Worm (Caenorhabditis elegans): ENCODE measurements around the gene maoc-1.
A peak's percentile ranks its signal among the peaks of the same experiment; 100 is the strongest.

Gene maoc-1

DNA sequence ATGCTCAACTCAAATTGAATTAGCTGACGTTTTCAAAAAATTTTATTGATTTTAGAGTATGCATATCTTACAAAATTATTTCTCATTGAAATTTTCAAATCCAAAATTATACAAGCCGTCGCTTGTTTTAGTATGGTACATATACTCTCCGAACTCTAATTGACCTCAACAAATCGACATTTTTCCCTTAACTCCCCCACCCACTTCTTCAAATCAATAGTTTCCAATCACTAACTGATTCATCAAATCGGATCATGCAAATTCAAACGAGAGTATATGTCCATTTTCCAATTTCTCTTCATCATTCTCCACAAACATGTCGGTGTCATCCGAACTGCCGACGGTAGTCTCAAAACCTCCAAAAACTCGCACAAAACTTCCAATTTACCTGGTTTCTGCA, 7.0 kb upstream of the maoc-1 start, which contains the start of gene E04F6.4:
TSS of gene E04F6.4 (plus strand) at position 301 of the 400 bp plus-strand sequence.
- TF ChIP-seq cnd-1 (tag; optimal IDR thresholded peaks at IDR 0.05) (no peak), ham-2 (GFP tag; optimal IDR thresholded peaks at IDR 0.05) (no peak), hlh-1 (tag; optimal IDR thresholded peaks at IDR 0.05) (no peak), drap-1 (GFP tag; optimal IDR thresholded peaks at IDR 0.05) (no peak), nhr-28 (tag; optimal IDR thresholded peaks at IDR 0.05) (no peak), mls-2 (tag; optimal IDR thresholded peaks at IDR 0.05) (no peak), snpc-4 (tag; optimal IDR thresholded peaks at IDR 0.05) (no peak), nhr-237 (tag; optimal IDR thresholded peaks at IDR 0.05) (no peak), blmp-1 (tag; optimal IDR thresholded peaks at IDR 0.05) (no peak), tbx-8 (GFP tag; optimal IDR thresholded peaks at IDR 0.05) (no peak), lin-32 (GFP tag; optimal IDR thresholded peaks at IDR 0.05) (no peak), mep-1 (tag; optimal IDR thresholded peaks at IDR 0.05) (no peak), nhr-12 (tag; optimal IDR thresholded peaks at IDR 0.05) (no peak), mab-5 (tag; optimal IDR thresholded peaks at IDR 0.05) (no peak), flh-1 (GFP tag; optimal IDR thresholded peaks at IDR 0.05) (no peak), unc-39 (tag; optimal IDR thresholded peaks at IDR 0.05) (no peak), pha-4 (tag; optimal IDR thresholded peaks at IDR 0.05) (no peak)

DNA sequence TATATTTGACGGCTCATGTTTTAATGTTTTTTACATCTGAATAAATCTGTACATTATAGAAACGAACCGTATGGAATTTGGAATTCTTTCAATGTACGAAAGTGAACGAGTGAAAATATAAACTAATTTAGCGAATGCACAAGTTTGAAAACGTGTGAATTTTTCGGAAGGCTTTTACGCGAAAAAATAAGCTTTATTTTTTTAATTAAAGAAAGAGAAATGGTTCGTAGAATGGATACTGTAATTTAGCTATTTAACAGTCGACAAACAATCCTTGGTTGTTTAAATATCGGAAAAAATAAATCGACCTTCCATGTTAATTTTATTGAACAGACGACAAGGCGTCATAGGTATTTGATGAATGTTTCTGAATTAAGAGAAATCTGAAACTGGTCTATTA, 535 bp upstream of the maoc-1 start, which contains the start of gene acdh-12:
TSS of gene acdh-12 (minus strand) at position 101 of the 400 bp plus-strand sequence.
- TF ChIP-seq elt-1 (tag; optimal IDR thresholded peaks at IDR 0.05; ENCODE audit: borderline replicate concordance, insufficient read depth) (no peak), mep-1 (tag; optimal IDR thresholded peaks at IDR 0.05) (no peak), snpc-4 (tag; optimal IDR thresholded peaks at IDR 0.05) (no peak), flh-1 (GFP tag; optimal IDR thresholded peaks at IDR 0.05) (no peak), elt-3 (tag; optimal IDR thresholded peaks at IDR 0.05) (no peak), sem-2 (GFP tag; optimal IDR thresholded peaks at IDR 0.05) (no peak), unc-39 (tag; optimal IDR thresholded peaks at IDR 0.05) (no peak), ceh-39 (tag; optimal IDR thresholded peaks at IDR 0.05) (no peak), ham-2 (GFP tag; optimal IDR thresholded peaks at IDR 0.05) (no peak), unc-120 (tag; optimal IDR thresholded peaks at IDR 0.05; ENCODE audit: poor library complexity, severe bottlenecking) (no peak), tbx-8 (GFP tag; optimal IDR thresholded peaks at IDR 0.05) (no peak), sptf-1 (tag; optimal IDR thresholded peaks at IDR 0.05) (no peak), ztf-11 (tag; optimal IDR thresholded peaks at IDR 0.05) (no peak), nhr-76 (tag; optimal IDR thresholded peaks at IDR 0.05) (no peak), unc-62 (GFP tag; optimal IDR thresholded peaks at IDR 0.05) (no peak), nhr-2 (tag; optimal IDR thresholded peaks at IDR 0.05) (no peak)

DNA sequence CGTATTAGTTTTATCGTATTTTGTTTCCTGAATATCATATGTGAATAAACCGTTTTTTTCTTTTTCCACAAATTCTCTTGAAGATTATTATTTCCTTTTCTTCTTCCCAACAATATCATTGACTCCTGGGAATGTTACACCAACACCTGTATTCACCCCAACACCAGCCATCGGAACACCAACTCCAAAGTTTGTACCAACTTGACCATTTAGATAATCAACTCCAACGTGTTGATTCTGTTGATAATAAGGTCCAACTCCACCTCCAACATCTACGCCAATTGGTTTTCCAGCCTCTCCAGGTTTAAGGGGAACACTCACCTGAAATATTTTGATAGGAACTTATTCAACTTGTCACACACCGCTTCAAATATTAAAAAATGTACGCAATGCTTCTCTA, 1.4 kb downstream of the maoc-1 start:
- TF ChIP-seq elt-3 (tag; optimal IDR thresholded peaks at IDR 0.05) = no peak
- TF ChIP-seq nhr-2 (tag; optimal IDR thresholded peaks at IDR 0.05) = no peak
- TF ChIP-seq cnd-1 (tag; optimal IDR thresholded peaks at IDR 0.05) = no peak
- TF ChIP-seq nhr-28 (tag; optimal IDR thresholded peaks at IDR 0.05) = no peak
- TF ChIP-seq sptf-1 (tag; optimal IDR thresholded peaks at IDR 0.05) = no peak
- no peak for TF ChIP-seq unc-62 (GFP tag; optimal IDR thresholded peaks at IDR 0.05)
- no peak for TF ChIP-seq ceh-83 (GFP tag; optimal IDR thresholded peaks at IDR 0.05)

DNA sequence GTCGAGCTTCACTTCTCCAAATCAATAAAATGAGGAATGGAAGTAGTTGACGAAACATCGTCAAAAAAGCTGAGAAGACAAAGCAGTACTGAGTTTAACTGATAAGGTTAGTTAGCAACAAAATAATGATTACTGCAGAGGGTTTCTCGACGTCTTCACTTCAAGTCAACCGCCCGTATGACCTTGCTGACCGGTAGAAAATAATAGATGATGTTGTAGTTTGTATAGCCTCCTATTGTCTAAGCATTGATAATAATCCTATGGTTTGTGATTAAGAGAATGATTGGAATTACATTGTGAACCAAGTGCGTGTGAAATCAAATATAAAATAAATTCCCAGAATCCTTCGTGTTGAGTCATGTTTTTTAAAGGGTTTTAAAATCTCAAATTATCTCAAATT, 3.2 kb downstream of the maoc-1 start, which contains the start of gene E04F6.6:
TSS of gene E04F6.6 (minus strand) at position 258 of the 400 bp plus-strand sequence.
- TF ChIP-seq M03D4.4 (tag; optimal IDR thresholded peaks at IDR 0.05) (no peak), flh-1 (GFP tag; optimal IDR thresholded peaks at IDR 0.05) (no peak)

DNA sequence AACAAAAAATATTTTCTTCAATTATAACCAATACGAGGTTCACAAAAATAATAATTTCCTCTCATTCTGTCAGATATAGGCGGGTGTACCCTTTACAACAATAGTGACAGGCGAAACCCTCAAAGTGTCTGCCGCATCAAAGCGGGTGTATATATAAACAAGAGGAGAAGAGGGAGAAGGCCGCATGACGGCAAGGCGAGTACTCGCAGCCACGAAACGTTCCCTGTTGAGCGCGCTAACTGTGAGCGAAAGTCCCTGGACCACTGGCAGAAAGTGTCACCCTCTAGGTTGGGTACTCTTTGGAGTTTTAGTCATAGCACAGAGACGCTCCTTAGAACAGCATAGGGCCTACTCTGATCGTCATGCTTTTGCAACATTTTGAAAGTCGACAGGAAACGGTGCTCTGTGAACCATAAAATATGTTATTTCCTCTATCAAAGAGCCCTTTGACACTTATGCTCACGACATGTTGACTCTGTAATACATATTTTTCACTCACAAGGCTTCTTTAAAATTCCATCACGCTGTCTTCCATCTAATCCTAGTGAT, 4.0 kb downstream of the maoc-1 start, which contains the start of gene pcrg-1:
TSS of gene pcrg-1 (plus strand) at position 499 of the 549 bp plus-strand sequence.
- TF ChIP-seq lsy-2 (tag; optimal IDR thresholded peaks at IDR 0.05) (peak; percentile 27), lin-13 (tag; optimal IDR thresholded peaks at IDR 0.05) (peak; percentile 77), tbx-8 (GFP tag; optimal IDR thresholded peaks at IDR 0.05) (peak; percentile 91), flh-1 (GFP tag; optimal IDR thresholded peaks at IDR 0.05) (peak; percentile 82), nhr-12 (tag; optimal IDR thresholded peaks at IDR 0.05) (no peak), nhr-76 (tag; optimal IDR thresholded peaks at IDR 0.05) (no peak), unc-120 (tag; optimal IDR thresholded peaks at IDR 0.05; ENCODE audit: poor library complexity, severe bottlenecking) (peak; percentile 79), mls-2 (tag; optimal IDR thresholded peaks at IDR 0.05) (peak; percentile 97), ztf-11 (tag; optimal IDR thresholded peaks at IDR 0.05) (no peak), snpc-4 (tag; optimal IDR thresholded peaks at IDR 0.05) (no peak), nhr-28 (tag; optimal IDR thresholded peaks at IDR 0.05) (no peak), ceh-39 (tag; optimal IDR thresholded peaks at IDR 0.05) (no peak), mab-5 (tag; optimal IDR thresholded peaks at IDR 0.05) (no peak), cnd-1 (tag; optimal IDR thresholded peaks at IDR 0.05) (peak; percentile 95), sem-2 (GFP tag; optimal IDR thresholded peaks at IDR 0.05) (peak; percentile 84), M03D4.4 (tag; optimal IDR thresholded peaks at IDR 0.05) (peak; percentile 92), unc-62 (GFP tag; optimal IDR thresholded peaks at IDR 0.05) (peak; percentile 21), nhr-237 (tag; optimal IDR thresholded peaks at IDR 0.05) (no peak), pha-4 (tag; optimal IDR thresholded peaks at IDR 0.05) (peak; percentile 59), elt-3 (tag; optimal IDR thresholded peaks at IDR 0.05) (peak; percentile 59), ces-1 (GFP tag; optimal IDR thresholded peaks at IDR 0.05) (no peak), mep-1 (tag; optimal IDR thresholded peaks at IDR 0.05) (peak; percentile 73), ham-2 (GFP tag; optimal IDR thresholded peaks at IDR 0.05) (peak; percentile 93), unc-39 (tag; optimal IDR thresholded peaks at IDR 0.05) (peak; percentile 25), blmp-1 (tag; optimal IDR thresholded peaks at IDR 0.05) (no peak), sptf-1 (tag; optimal IDR thresholded peaks at IDR 0.05) (peak; percentile 96), elt-1 (tag; optimal IDR thresholded peaks at IDR 0.05; ENCODE audit: borderline replicate concordance, insufficient read depth) (peak; percentile 1), nhr-2 (tag; optimal IDR thresholded peaks at IDR 0.05) (no peak), lin-32 (GFP tag; optimal IDR thresholded peaks at IDR 0.05) (peak; percentile 86), ceh-83 (GFP tag; optimal IDR thresholded peaks at IDR 0.05) (peak; percentile 92), drap-1 (GFP tag; optimal IDR thresholded peaks at IDR 0.05) (peak; percentile 94), hlh-1 (tag; optimal IDR thresholded peaks at IDR 0.05) (peak; percentile 63), bed-3 (GFP tag; optimal IDR thresholded peaks at IDR 0.05) (peak; percentile 83), ceh-43 (GFP tag; optimal IDR thresholded peaks at IDR 0.05) (peak; percentile 84), zip-8 (tag; optimal IDR thresholded peaks at IDR 0.05) (no peak)

Data from whole organism, mixed stage, embryonic.